Fruit fly (Drosophila melanogaster) whole organism, embryonic: ENCODE results near the gene CG3726.

Experiments
- BtbVII ChIP-seq: fragments of 200-800 bp; sonication (Bioruptor generic); optimal IDR thresholded peaks from 3 replicates; lab custom pipeline; 2017; ENCODE audit warnings: missing biosample characterization, mild to moderate bottlenecking, missing genetic modification characterization
- CG10209 ChIP-seq: fragments of 200-800 bp; sonication (Bioruptor generic); optimal IDR thresholded peaks from 3 replicates; lab custom pipeline; 2017; ENCODE audit warnings: missing biosample characterization, mild to moderate bottlenecking, missing genetic modification characterization, missing genetic modification reagents
- CG12071 ChIP-seq: fragments of 200-800 bp; sonication (Bioruptor generic); optimal IDR thresholded peaks from 3 replicates; lab custom pipeline; 2018; ENCODE audit warnings: missing biosample characterization, mild to moderate bottlenecking, missing genetic modification characterization
- CG12219 ChIP-seq: fragments of 200-800 bp; sonication (Bioruptor generic); optimal IDR thresholded peaks from 3 replicates; lab custom pipeline; 2018; ENCODE audit warnings: missing biosample characterization, mild to moderate bottlenecking, missing genetic modification characterization
- CG12391 ChIP-seq: fragments of 200-800 bp; sonication (Bioruptor generic); optimal IDR thresholded peaks from 3 replicates; lab custom pipeline; 2018; ENCODE audit warnings: missing biosample characterization, mild to moderate bottlenecking, missing genetic modification characterization, moderate library complexity
- CG14441 ChIP-seq: fragments of 200-800 bp; sonication (Bioruptor generic); IDR thresholded peaks from 2 replicates; pipeline ENCODE4 v1.3.6; 2022; ENCODE audit warnings: missing biosample characterization, missing genetic modification characterization
- CG1603 ChIP-seq: fragments of 200-800 bp; sonication (Bioruptor generic); optimal IDR thresholded peaks from 2 replicates; lab custom pipeline; 2019; ENCODE audit warnings: missing biosample characterization, mild to moderate bottlenecking, missing genetic modification characterization, moderate library complexity
- CG17385 ChIP-seq: fragments of 200-800 bp; sonication (Bioruptor generic); optimal IDR thresholded peaks from 3 replicates; lab custom pipeline; 2018; ENCODE audit warnings: missing biosample characterization, mild to moderate bottlenecking, missing genetic modification characterization
- CG18262 ChIP-seq: fragments of 200-800 bp; optimal IDR thresholded peaks from 3 replicates; lab custom pipeline; 2019; ENCODE audit warnings: missing biosample characterization, mild to moderate bottlenecking, missing genetic modification characterization, moderate library complexity
- CG18476 ChIP-seq: fragments of 200-800 bp; sonication (Bioruptor generic); optimal IDR thresholded peaks from 2 replicates; lab custom pipeline; 2016; ENCODE audit warnings: missing biosample characterization, mild to moderate bottlenecking, missing genetic modification characterization
- CG18599 ChIP-seq: fragments of 200-800 bp; sonication (Bioruptor generic); optimal IDR thresholded peaks from 3 replicates; lab custom pipeline; 2017; ENCODE audit warnings: missing biosample characterization, missing genetic modification characterization, mild to moderate bottlenecking, moderate library complexity, missing genetic modification reagents
- CG31441 ChIP-seq: fragments of 200-800 bp; sonication (Bioruptor generic); IDR thresholded peaks from 2 replicates; pipeline ENCODE4 v1.3.6; 2022; ENCODE audit warnings: missing biosample characterization, missing genetic modification characterization
- CG33557 ChIP-seq: fragments of 200-800 bp; sonication (Bioruptor generic); optimal IDR thresholded peaks from 2 replicates; lab custom pipeline; 2019; ENCODE audit warnings: missing biosample characterization, mild to moderate bottlenecking, missing genetic modification characterization, moderate library complexity
- CG3407 ChIP-seq: fragments of 200-800 bp; sonication (Bioruptor generic); optimal IDR thresholded peaks from 2 replicates; lab custom pipeline; 2018; ENCODE audit warnings: missing biosample characterization, mild to moderate bottlenecking, missing genetic modification characterization
- CG4328 ChIP-seq: fragments of 200-800 bp; sonication (Bioruptor generic); optimal IDR thresholded peaks from 3 replicates; lab custom pipeline; 2017; ENCODE audit warnings: missing biosample characterization, missing genetic modification reagents, missing genetic modification characterization
- CG6272 ChIP-seq: fragments of 200-800 bp; sonication (Bioruptor generic); IDR thresholded peaks from 2 replicates; pipeline ENCODE4 v1.3.6; 2022; ENCODE audit warnings: missing biosample characterization, missing genetic modification characterization
- CG6689 ChIP-seq: fragments of 200-800 bp; sonication (Bioruptor generic); IDR thresholded peaks from 2 replicates; pipeline ENCODE4 v1.3.6; 2022; ENCODE audit warnings: missing biosample characterization, missing genetic modification characterization
- CG7357 ChIP-seq: fragments of 200-800 bp; sonication (Bioruptor generic); IDR thresholded peaks from 3 replicates; pipeline ENCODE4 v1.3.6; 2022; ENCODE audit warnings: missing biosample characterization, missing genetic modification characterization
- CG8089 ChIP-seq: fragments of 200-800 bp; sonication (Bioruptor generic); optimal IDR thresholded peaks from 3 replicates; lab custom pipeline; 2016; ENCODE audit warnings: missing biosample characterization, missing genetic modification characterization
- CG9932 ChIP-seq: fragments of 200-800 bp; sonication (Bioruptor generic); IDR thresholded peaks from 2 replicates; pipeline ENCODE4 v1.3.6; 2022; ENCODE audit warnings: missing biosample characterization, missing genetic modification characterization
- CoRest ChIP-seq: fragments of 200-800 bp; sonication (Bioruptor generic); optimal IDR thresholded peaks from 3 replicates; lab custom pipeline; 2018; ENCODE audit warnings: missing biosample characterization, mild to moderate bottlenecking, missing genetic modification characterization, moderate library complexity
- Doc2 ChIP-seq: fragments of 200-800 bp; sonication (Bioruptor generic); IDR thresholded peaks from 2 replicates; pipeline ENCODE4 v1.3.6; 2022; ENCODE audit warnings: missing biosample characterization, missing genetic modification characterization
- Hey ChIP-seq: fragments of 200-800 bp; sonication (Bioruptor generic); optimal IDR thresholded peaks from 3 replicates; lab custom pipeline; 2018; ENCODE audit warnings: missing biosample characterization, mild to moderate bottlenecking, missing genetic modification characterization
- HmgD ChIP-seq: fragments of 200-800 bp; sonication (Bioruptor generic); optimal IDR thresholded peaks from 3 replicates; lab custom pipeline; 2016; ENCODE audit warnings: missing biosample characterization, missing genetic modification characterization
- Lim3 ChIP-seq: fragments of 200-800 bp; sonication (Bioruptor generic); IDR thresholded peaks from 2 replicates; pipeline ENCODE4 v1.3.6; 2022; ENCODE audit warnings: missing biosample characterization, missing genetic modification characterization
- NC2α ChIP-seq: fragments of 200-800 bp; sonication (Bioruptor generic); optimal IDR thresholded peaks from 2 replicates; lab custom pipeline; 2016; ENCODE audit warnings: missing biosample characterization, missing genetic modification characterization
- Poxn ChIP-seq: fragments of 200-800 bp; sonication (Bioruptor generic); IDR thresholded peaks from 2 replicates; pipeline ENCODE4 v1.3.6; 2022; ENCODE audit warnings: missing biosample characterization, missing genetic modification characterization
- Rfx ChIP-seq: fragments of 200-800 bp; sonication (Bioruptor generic); IDR thresholded peaks from 2 replicates; pipeline ENCODE4 v1.3.6; 2022; ENCODE audit warnings: missing biosample characterization, missing genetic modification characterization
- Sry-δ ChIP-seq: fragments of 200-800 bp; sonication (Bioruptor generic); optimal IDR thresholded peaks from 2 replicates; lab custom pipeline; 2016; ENCODE audit warnings: missing biosample characterization, missing genetic modification characterization
- TFAM ChIP-seq: fragments of 200-800 bp; sonication (Bioruptor generic); optimal IDR thresholded peaks from 2 replicates; lab custom pipeline; 2017; ENCODE audit warnings: missing biosample characterization, missing genetic modification characterization, inconsistent platforms
- Usf ChIP-seq: fragments of 200-800 bp; sonication (Bioruptor generic); optimal IDR thresholded peaks from 2 replicates; lab custom pipeline; 2017; ENCODE audit warnings: missing genotype, missing biosample characterization, missing genetic modification characterization
- YL-1 ChIP-seq: fragments of 200-800 bp; sonication (Bioruptor generic); optimal IDR thresholded peaks from 3 replicates; lab custom pipeline; 2017; ENCODE audit warnings: missing biosample characterization, mild to moderate bottlenecking, missing genetic modification characterization
- bcd ChIP-seq: fragments of 200-800 bp; sonication (Bioruptor generic); optimal IDR thresholded peaks from 2 replicates; lab custom pipeline; 2017; ENCODE audit warnings: missing biosample characterization, mild to moderate bottlenecking, missing genetic modification characterization
- cato ChIP-seq: fragments of 200-800 bp; sonication (Bioruptor generic); optimal IDR thresholded peaks from 2 replicates; lab custom pipeline; 2016; ENCODE audit warnings: missing biosample characterization, missing genetic modification characterization, borderline replicate concordance
- cg ChIP-seq: fragments of 200-800 bp; sonication (Bioruptor generic); optimal IDR thresholded peaks from 3 replicates; lab custom pipeline; 2019; ENCODE audit warnings: missing biosample characterization, mild to moderate bottlenecking, missing genetic modification characterization, moderate library complexity
- ci ChIP-seq: fragments of 200-800 bp; sonication (Bioruptor generic); IDR thresholded peaks from 3 replicates; pipeline ENCODE4 v1.3.6; 2022; ENCODE audit warnings: missing biosample characterization, missing genetic modification characterization
- crp ChIP-seq, 2 experiments: fragments of 200-800 bp; sonication (Bioruptor generic); optimal IDR thresholded peaks; 2 replicates in 1 of 2; 3 replicates in 1 of 2; lab custom pipeline; 2017; ENCODE audit warnings: missing biosample characterization in 2 of 2, missing genetic modification characterization in 2 of 2, mild to moderate bottlenecking in 1 of 2, moderate library complexity in 1 of 2
- dmrt11E ChIP-seq: fragments of 200-800 bp; sonication (Bioruptor generic); optimal IDR thresholded peaks from 3 replicates; lab custom pipeline; 2018; ENCODE audit warnings: missing biosample characterization, mild to moderate bottlenecking, missing genetic modification characterization, moderate library complexity
- exex ChIP-seq: fragments of 200-800 bp; sonication (Bioruptor generic); optimal IDR thresholded peaks from 4 replicates; lab custom pipeline; 2018; ENCODE audit warnings: missing biosample characterization, mild to moderate bottlenecking, missing genetic modification characterization, moderate library complexity
- fd96Cb ChIP-seq: fragments of 200-800 bp; sonication (Bioruptor generic); optimal IDR thresholded peaks from 2 replicates; lab custom pipeline; 2018; ENCODE audit warnings: missing biosample characterization, mild to moderate bottlenecking, missing genetic modification characterization, moderate library complexity
- hth ChIP-seq: fragments of >200 bp; optimal IDR thresholded peaks from 2 replicates; lab custom pipeline; 2017; ENCODE audit warnings: inconsistent platforms
- kay ChIP-seq: fragments of 200-800 bp; sonication (Bioruptor generic); optimal IDR thresholded peaks from 2 replicates; lab custom pipeline; 2016; ENCODE audit warnings: missing biosample characterization, missing genetic modification characterization
- pnt ChIP-seq: fragments of 200-800 bp; sonication (Bioruptor generic); optimal IDR thresholded peaks from 3 replicates; lab custom pipeline; 2016; ENCODE audit warnings: missing biosample characterization, missing genetic modification characterization
- prd ChIP-seq, 3 experiments: fragments of >200 bp in 2 of 3; fragments of 200-800 bp in 1 of 3; sonication (Bioruptor generic) in 1 of 3; optimal IDR thresholded peaks in 2 of 3; IDR thresholded peaks in 1 of 3; 2 replicates in 2 of 3; 3 replicates in 1 of 3; pipeline versions ENCODE4 v1.3.6 to Lab custom; 2017 to 2022; ENCODE audit warnings: missing biosample characterization in 1 of 3, missing genetic modification characterization in 1 of 3
- pzg ChIP-seq: fragments of 200-800 bp; sonication (Bioruptor generic); optimal IDR thresholded peaks from 3 replicates; lab custom pipeline; 2018; ENCODE audit warnings: missing biosample characterization, mild to moderate bottlenecking, missing genetic modification characterization, moderate library complexity
- repo ChIP-seq: fragments of 200-800 bp; sonication (Bioruptor generic); optimal IDR thresholded peaks from 2 replicates; lab custom pipeline; 2016; ENCODE audit warnings: missing biosample characterization, missing genetic modification characterization
- toy ChIP-seq: fragments of 200-800 bp; sonication (Bioruptor generic); IDR thresholded peaks from 2 replicates; pipeline ENCODE4 v1.3.6; 2022; ENCODE audit warnings: missing biosample characterization, missing genetic modification characterization
- trh ChIP-seq: fragments of 200-800 bp; sonication (Bioruptor generic); optimal IDR thresholded peaks from 2 replicates; lab custom pipeline; 2016; ENCODE audit warnings: missing biosample characterization, missing genetic modification characterization
- unc-4 ChIP-seq: fragments of 200-800 bp; sonication (Bioruptor generic); IDR thresholded peaks from 2 replicates; pipeline ENCODE4 v1.3.6; 2022; ENCODE audit warnings: missing biosample characterization, missing genetic modification characterization; ENCODE audit not compliant: partially characterized antibody
- z ChIP-seq: fragments of 200-800 bp; sonication (Bioruptor generic); IDR thresholded peaks from 3 replicates; pipeline ENCODE4 v1.3.6; 2022; ENCODE audit warnings: missing biosample characterization, missing genetic modification characterization
- zf30C ChIP-seq: fragments of 200-800 bp; sonication (Bioruptor generic); optimal IDR thresholded peaks from 3 replicates; lab custom pipeline; 2018; ENCODE audit warnings: missing biosample characterization, mild to moderate bottlenecking, missing genetic modification characterization

The CG3726 gene

DNA sequence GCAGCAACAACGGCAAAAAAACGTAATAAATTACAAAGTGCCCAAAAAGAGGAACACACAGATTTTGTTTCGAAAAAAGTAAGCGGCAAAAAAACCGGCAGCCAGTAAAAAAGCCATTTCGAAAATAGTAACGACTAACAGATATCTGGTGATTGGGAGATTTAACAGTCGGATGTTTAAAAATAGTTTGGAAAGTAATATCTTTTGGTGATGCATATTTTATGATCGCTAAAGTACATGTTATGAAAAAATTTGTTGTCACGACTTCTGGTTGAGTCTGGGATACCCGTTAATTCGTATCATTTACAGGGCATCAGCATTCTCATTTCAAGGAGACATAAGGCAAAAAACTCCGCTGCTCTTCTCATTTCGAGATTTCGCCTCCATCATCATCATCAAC is 6.2 kb downstream of the CG3726 start (continued):
- no peak for TF ChIP-seq zf30C (GFP tag; lab: Kevin White, UChicago)
- no peak for TF ChIP-seq CG6272
- TF ChIP-seq kay (GFP tag; lab: Kevin White, UChicago) = no peak
- no peak for TF ChIP-seq CG17385 (GFP tag; lab: Kevin White, UChicago)
- 0 out of 2 replicates have a peak, but pooled peaks have one; percentile 28 for TF ChIP-seq CG31441 (GFP tag; lab: Robert Waterston, UW)
- no peak for TF ChIP-seq cato (GFP tag; lab: Kevin White, UChicago)
- peak; percentile 24; the same call in 1 of the 2 replicates for TF ChIP-seq CG9932 (GFP tag; lab: Robert Waterston, UW)
- peak; percentile 39 for TF ChIP-seq CG18599 (GFP tag; lab: Kevin White, UChicago)
- TF ChIP-seq CG12391 (tag; lab: Kevin White, UChicago) = peak; percentile 2
- no peak for TF ChIP-seq Sry-δ (GFP tag; lab: Kevin White, UChicago)
- TF ChIP-seq CG4328 = no peak
- TF ChIP-seq BtbVII (GFP tag; lab: Kevin White, UChicago) = no peak
- no peak for TF ChIP-seq TFAM (GFP tag; lab: Kevin White, UChicago)
- no peak for TF ChIP-seq CG12219 (GFP tag; lab: Kevin White, UChicago)
- TF ChIP-seq cg (GFP tag; lab: Kevin White, UChicago) = no peak
- no peak for TF ChIP-seq Lim3
- no peak for TF ChIP-seq CG8089 (GFP tag; lab: Kevin White, UChicago)
- TF ChIP-seq CoRest (tag; lab: Kevin White, UChicago) = no peak
- no peak for TF ChIP-seq Usf (GFP tag; lab: Kevin White, UChicago)
- TF ChIP-seq CG1603 (tag; lab: Kevin White, UChicago) = peak; percentile 48
- no peak for TF ChIP-seq CG3407 (GFP tag; lab: Kevin White, UChicago)
- TF ChIP-seq hth (lab: Kevin White, UChicago) = no peak
- TF ChIP-seq CG18262 (tag; lab: Kevin White, UChicago) = peak; percentile 16
- no peak for TF ChIP-seq unc-4 (GFP tag; lab: Robert Waterston, UW)
- TF ChIP-seq YL-1 = no peak
- TF ChIP-seq fd96Cb (tag; lab: Kevin White, UChicago) = no peak
- no peak for TF ChIP-seq exex (tag; lab: Kevin White, UChicago)
- no peak for TF ChIP-seq NC2α (GFP tag; lab: Kevin White, UChicago)
- no peak for TF ChIP-seq CG18476 (GFP tag; lab: Kevin White, UChicago)
- no peak for TF ChIP-seq Doc2 (GFP tag; lab: Robert Waterston, UW)
- TF ChIP-seq Rfx = no peak
- no peak for TF ChIP-seq bcd (GFP tag; lab: Kevin White, UChicago)
- TF ChIP-seq crp (GFP tag; optimal IDR thresholded peaks at IDR 0.05; lab: Kevin White, UChicago) = no peak
- no peak for TF ChIP-seq trh
- TF ChIP-seq Hey (tag; lab: Kevin White, UChicago) = no peak
- no peak for TF ChIP-seq Poxn (GFP tag; lab: Robert Waterston, UW)
- no peak for TF ChIP-seq pzg
- TF ChIP-seq CG10209 (GFP tag; lab: Kevin White, UChicago) = no peak
- 0 out of 3 replicates have a peak, but pooled peaks have one; percentile 17 for TF ChIP-seq ci (GFP tag; lab: Robert Waterston, UW)
- TF ChIP-seq HmgD = no peak
- peak; percentile 39 for TF ChIP-seq pnt (GFP tag; lab: Kevin White, UChicago)
- no peak for TF ChIP-seq prd (optimal IDR thresholded peaks at IDR 0.05; lab: Kevin White, UChicago)
- TF ChIP-seq prd (GFP tag; IDR thresholded peaks at IDR 0.05; lab: Robert Waterston, UW) = peak; percentile 64; the same call in 2 of the 3 replicates
- TF ChIP-seq CG12071 (GFP tag; lab: Kevin White, UChicago) = no peak
- no peak for TF ChIP-seq CG7357 (GFP tag; lab: Robert Waterston, UW)
- TF ChIP-seq dmrt11E = no peak
- no peak for TF ChIP-seq CG33557 (GFP tag; lab: Kevin White, UChicago)
- TF ChIP-seq z = no peak
- TF ChIP-seq repo (GFP tag; lab: Kevin White, UChicago) = no peak
- TF ChIP-seq CG14441 (GFP tag; lab: Robert Waterston, UW) = no peak
- TF ChIP-seq toy = no peak
- peak; percentile 33; the same call in 1 of the 2 replicates for TF ChIP-seq CG6689 (GFP tag; lab: Robert Waterston, UW)
